Worm (Caenorhabditis elegans) whole organism, L4/young adult: ENCODE data around the gene Y68A4B.3.

Experiments used
- W03F9.2 ChIP-seq: fragments of 150-350 bp; optimal IDR thresholded peaks from 2 replicates; lab custom pipeline; 2014; ENCODE audit warnings: missing biosample characterization, missing genetic modification characterization
- dao-5 ChIP-seq: sonication (generic microtip); optimal IDR thresholded peaks from 2 replicates; lab custom pipeline; 2016; ENCODE audit warnings: missing genotype, missing genetic modification characterization, moderate library complexity, missing compliant biosample characterization
- him-1 ChIP-seq: sonication (generic microtip); optimal IDR thresholded peaks from 2 replicates; lab custom pipeline; 2016; ENCODE audit warnings: missing genotype, missing genetic modification reagents, missing genetic modification characterization, missing compliant biosample characterization

- no peak for TF ChIP-seq W03F9.2
- no peak for TF ChIP-seq him-1 (tag; lab: Kevin White, UChicago)
- no peak for TF ChIP-seq dao-5 (tag; lab: Kevin White, UChicago)
Observed at ce11 chrV:17242552-17242951, at the start of gene Y68A4B.3.
